Worm (Caenorhabditis elegans) whole organism, late embryonic: ENCODE measurements around the gene fbxa-36.

ENCODE experiments used
- F13H6.1 ChIP-seq: sonication (generic microtip); optimal IDR thresholded peaks from 2 replicates; lab custom pipeline; 2016; ENCODE audit warnings: missing genetic modification characterization, missing compliant biosample characterization
- K02D7.2 ChIP-seq: sonication (generic microtip); optimal IDR thresholded peaks from 2 replicates; lab custom pipeline; 2017; ENCODE audit warnings: mild to moderate bottlenecking, missing genetic modification characterization, missing compliant biosample characterization
- ceh-14 ChIP-seq: sonication (generic microtip); optimal IDR thresholded peaks from 2 replicates; lab custom pipeline; 2016; ENCODE audit warnings: missing genotype, missing genetic modification characterization, missing compliant biosample characterization
- ceh-19 ChIP-seq: fragments of 200-800 bp; sonication (Bioruptor generic); optimal IDR thresholded peaks from 2 replicates; lab custom pipeline; 2018; ENCODE audit warnings: mild to moderate bottlenecking, missing genetic modification characterization, missing compliant biosample characterization
- ceh-2 ChIP-seq: sonication (generic microtip); optimal IDR thresholded peaks from 2 replicates; lab custom pipeline; 2016; ENCODE audit warnings: missing genotype, missing genetic modification characterization, missing compliant biosample characterization
- ceh-22 ChIP-seq: sonication (generic microtip); optimal IDR thresholded peaks from 2 replicates; lab custom pipeline; 2017; ENCODE audit warnings: missing biosample characterization, missing genetic modification characterization
- ceh-24 ChIP-seq: sonication (generic microtip); optimal IDR thresholded peaks from 2 replicates; lab custom pipeline; 2016; ENCODE audit warnings: mild to moderate bottlenecking, missing genetic modification characterization, missing compliant biosample characterization
- ceh-30 ChIP-seq: fragments of 150-350 bp; optimal IDR thresholded peaks from 2 replicates; lab custom pipeline; 2014; ENCODE audit warnings: missing biosample characterization, missing genetic modification characterization
- ceh-31 ChIP-seq: sonication (generic microtip); optimal IDR thresholded peaks from 2 replicates; lab custom pipeline; 2016; ENCODE audit warnings: missing genetic modification characterization, missing compliant biosample characterization
- ceh-48 ChIP-seq: sonication (generic microtip); optimal IDR thresholded peaks from 2 replicates; lab custom pipeline; 2016; ENCODE audit warnings: missing genetic modification characterization, inconsistent platforms, missing compliant biosample characterization
- ceh-6 ChIP-seq: fragments of 200-800 bp; sonication (Bioruptor generic); optimal IDR thresholded peaks from 2 replicates; lab custom pipeline; 2018; ENCODE audit warnings: mild to moderate bottlenecking, missing genetic modification characterization, missing compliant biosample characterization
- ceh-9 ChIP-seq: sonication (generic microtip); optimal IDR thresholded peaks from 2 replicates; lab custom pipeline; 2016; ENCODE audit warnings: mild to moderate bottlenecking, missing genetic modification characterization, inconsistent platforms, missing compliant biosample characterization
- elt-2 ChIP-seq: sonication (generic microtip); optimal IDR thresholded peaks from 2 replicates; lab custom pipeline; 2016; ENCODE audit warnings: missing genetic modification reagents, missing genetic modification characterization, missing compliant biosample characterization
- ets-4 ChIP-seq: sonication (generic microtip); optimal IDR thresholded peaks from 2 replicates; lab custom pipeline; 2016; ENCODE audit warnings: missing genetic modification characterization, missing compliant biosample characterization
- eyg-1 ChIP-seq: sonication (generic microtip); optimal IDR thresholded peaks from 2 replicates; lab custom pipeline; 2016; ENCODE audit warnings: missing genotype, missing genetic modification characterization, missing compliant biosample characterization
- fkh-10 ChIP-seq: fragments of 150-350 bp; optimal IDR thresholded peaks from 2 replicates; lab custom pipeline; 2014; ENCODE audit warnings: missing biosample characterization, missing genetic modification reagents, missing genetic modification characterization
- fkh-6 ChIP-seq: sonication (generic microtip); optimal IDR thresholded peaks from 2 replicates; lab custom pipeline; 2016; ENCODE audit warnings: missing genetic modification characterization, missing compliant biosample characterization
- hlh-13 ChIP-seq: fragments of 200-800 bp; sonication (Bioruptor generic); optimal IDR thresholded peaks from 2 replicates; lab custom pipeline; 2018; ENCODE audit warnings: mild to moderate bottlenecking, missing genetic modification characterization, missing compliant biosample characterization
- hlh-6 ChIP-seq: sonication (generic microtip); optimal IDR thresholded peaks from 2 replicates; lab custom pipeline; 2016; ENCODE audit warnings: missing genotype, missing genetic modification characterization, missing compliant biosample characterization
- hlh-8 ChIP-seq: sonication (generic microtip); optimal IDR thresholded peaks from 2 replicates; lab custom pipeline; 2016; ENCODE audit warnings: missing genotype, missing genetic modification characterization, missing compliant biosample characterization
- lim-6 ChIP-seq: sonication (generic microtip); optimal IDR thresholded peaks from 2 replicates; lab custom pipeline; 2016; ENCODE audit warnings: missing genetic modification characterization, missing compliant biosample characterization
- lin-11 ChIP-seq: fragments of 200-800 bp; sonication (Bioruptor generic); optimal IDR thresholded peaks from 2 replicates; lab custom pipeline; 2018; ENCODE audit warnings: mild to moderate bottlenecking, missing genetic modification characterization, missing compliant biosample characterization
- madf-2 ChIP-seq: sonication (generic microtip); optimal IDR thresholded peaks from 2 replicates; lab custom pipeline; 2017; ENCODE audit warnings: missing genetic modification characterization, missing compliant biosample characterization
- mec-3 ChIP-seq: sonication (generic microtip); optimal IDR thresholded peaks from 2 replicates; lab custom pipeline; 2016; ENCODE audit warnings: borderline replicate concordance, missing genetic modification characterization, missing compliant biosample characterization
- nhr-11 ChIP-seq: fragments of 150-350 bp; optimal IDR thresholded peaks from 2 replicates; lab custom pipeline; 2014; ENCODE audit warnings: missing biosample characterization, missing genetic modification characterization
- odd-2 ChIP-seq: sonication (generic microtip); optimal IDR thresholded peaks from 2 replicates; lab custom pipeline; 2017; ENCODE audit warnings: antibody characterized with exemption, mild to moderate bottlenecking, missing genetic modification characterization, missing compliant biosample characterization
- pag-3 ChIP-seq: sonication (generic microtip); optimal IDR thresholded peaks from 2 replicates; lab custom pipeline; 2016; ENCODE audit warnings: missing compliant biosample characterization, missing genetic modification characterization, borderline replicate concordance
- pat-9 ChIP-seq: fragments of 200-800 bp; sonication (Bioruptor generic); optimal IDR thresholded peaks from 2 replicates; lab custom pipeline; 2018; ENCODE audit warnings: mild to moderate bottlenecking, missing genetic modification characterization, moderate library complexity, missing compliant biosample characterization
- pax-1 ChIP-seq: fragments of 150-350 bp; optimal IDR thresholded peaks from 2 replicates; lab custom pipeline; 2014; ENCODE audit warnings: missing biosample characterization, missing genetic modification characterization
- sdc-2 ChIP-seq: sonication (generic microtip); optimal IDR thresholded peaks from 2 replicates; lab custom pipeline; 2016; ENCODE audit warnings: missing genotype, missing genetic modification characterization, missing compliant biosample characterization
- sox-2 ChIP-seq: fragments of 200-800 bp; sonication (Bioruptor generic); IDR thresholded peaks from 2 replicates; pipeline ENCODE4 v1.3.6; 2022; ENCODE audit warnings: missing genetic modification reagents, missing genetic modification characterization, missing compliant biosample characterization
- tbx-2 ChIP-seq: sonication (generic microtip); optimal IDR thresholded peaks from 2 replicates; lab custom pipeline; 2016; ENCODE audit warnings: missing genetic modification characterization, missing compliant biosample characterization
- unc-55 ChIP-seq: sonication (generic microtip); optimal IDR thresholded peaks from 2 replicates; lab custom pipeline; 2017; ENCODE audit warnings: missing biosample characterization, missing genetic modification reagents, missing genetic modification characterization
- unc-86 ChIP-seq: sonication (generic microtip); optimal IDR thresholded peaks from 2 replicates; lab custom pipeline; 2016; ENCODE audit warnings: missing genetic modification characterization, missing compliant biosample characterization
- zip-5 ChIP-seq: sonication (generic microtip); optimal IDR thresholded peaks from 2 replicates; lab custom pipeline; 2016; ENCODE audit warnings: missing genetic modification characterization, missing compliant biosample characterization
- ztf-16 ChIP-seq: sonication (generic microtip); optimal IDR thresholded peaks from 2 replicates; lab custom pipeline; 2017; ENCODE audit warnings: missing genetic modification characterization, missing compliant biosample characterization

Gene fbxa-36

DNA sequence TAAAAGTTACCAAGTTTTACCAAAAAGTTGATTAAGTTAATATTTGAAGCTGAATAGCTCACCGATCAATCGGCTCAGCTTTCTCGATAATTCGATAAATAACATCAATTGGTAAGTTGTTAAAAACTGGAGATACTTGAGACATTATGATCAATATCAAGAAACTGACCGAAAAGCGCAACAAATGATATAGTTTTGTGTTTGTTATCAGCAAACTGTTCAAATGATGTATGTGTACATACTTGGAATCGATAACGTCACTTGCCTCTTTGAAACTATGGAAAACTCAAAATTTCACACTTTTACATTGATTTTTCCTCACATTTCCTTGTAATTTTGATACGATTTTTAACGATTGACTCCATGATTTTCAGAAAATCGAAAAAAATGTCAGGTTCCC, 22.0 kb upstream of the fbxa-36 start, which contains the start of the genes fbxa-80 and fbxa-19:
TSS of gene fbxa-80 (minus strand) at position 173 of the 400 bp plus-strand sequence.
TSS of gene fbxa-19 (plus strand) at position 364 of the 400 bp plus-strand sequence.
- no peak for TF ChIP-seq ets-4 (tag; lab: Kevin White, UChicago)
- no peak for TF ChIP-seq hlh-13
- no peak for TF ChIP-seq eyg-1 (tag; lab: Kevin White, UChicago)
- no peak for TF ChIP-seq ceh-6 (GFP tag; lab: Kevin White, UChicago)
- TF ChIP-seq K02D7.2 (tag; lab: Kevin White, UChicago): no peak
- no peak for TF ChIP-seq lim-6
- TF ChIP-seq ceh-22 (tag; lab: Kevin White, UChicago): no peak
- no peak for TF ChIP-seq ceh-31 (tag; lab: Kevin White, UChicago)
- no peak for TF ChIP-seq ceh-19 (GFP tag; lab: Kevin White, UChicago)
- TF ChIP-seq unc-55 (GFP tag; lab: Kevin White, UChicago): no peak
- TF ChIP-seq ceh-30 (tag; lab: Kevin White, UChicago): no peak
- TF ChIP-seq pat-9 (tag; lab: Kevin White, UChicago): no peak
- no peak for TF ChIP-seq tbx-2
- no peak for TF ChIP-seq odd-2 (tag; lab: Kevin White, UChicago)
- no peak for TF ChIP-seq zip-5
- no peak for TF ChIP-seq fkh-6 (tag; lab: Kevin White, UChicago)
- TF ChIP-seq, all 69 proteins: peak for 0

DNA sequence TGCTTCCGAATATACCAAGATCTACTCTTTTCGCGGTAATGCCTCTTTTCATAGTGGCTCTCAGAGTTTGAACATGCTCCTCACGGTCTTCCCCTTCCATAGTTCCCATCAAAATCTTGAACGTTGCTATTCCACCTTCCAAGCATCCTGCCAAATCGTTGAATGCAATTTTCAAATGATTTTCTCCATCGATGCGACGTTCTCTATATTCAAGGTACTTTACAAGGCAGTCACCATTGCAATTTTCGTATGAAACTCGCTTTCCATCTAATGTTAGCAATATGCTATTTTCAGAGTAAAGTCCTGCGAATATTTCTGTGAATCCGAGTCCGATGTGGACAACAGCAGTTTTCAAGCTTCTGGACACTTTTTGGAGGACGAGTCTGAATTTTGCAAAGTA, 21.2 kb upstream of the fbxa-36 start:
- TF ChIP-seq ceh-9 (tag; lab: Kevin White, UChicago) (no peak), ceh-2 (no peak), sdc-2 (no peak), ztf-16 (tag; lab: Kevin White, UChicago) (no peak), ets-4 (tag; lab: Kevin White, UChicago) (no peak), pat-9 (tag; lab: Kevin White, UChicago) (no peak), unc-86 (tag; lab: Kevin White, UChicago) (no peak), nhr-11 (tag; lab: Kevin White, UChicago) (no peak), pag-3 (no peak)

ce11 chrIII:1311367-1311766, 18.3 kb upstream of the fbxa-36 start:
- no peak for TF ChIP-seq tbx-2
- TF ChIP-seq sdc-2: no peak
- TF ChIP-seq hlh-8 (tag; lab: Kevin White, UChicago): no peak
- TF ChIP-seq ztf-16 (tag; lab: Kevin White, UChicago): no peak
- no peak for TF ChIP-seq fkh-6 (tag; lab: Kevin White, UChicago)
- TF ChIP-seq ceh-24: no peak
- TF ChIP-seq fkh-10: no peak
- no peak for TF ChIP-seq zip-5
- TF ChIP-seq hlh-13: no peak
- TF ChIP-seq madf-2 (tag; lab: Kevin White, UChicago): no peak
- TF ChIP-seq pax-1 (tag; lab: Kevin White, UChicago): no peak
- no peak for TF ChIP-seq hlh-6 (tag; lab: Kevin White, UChicago)
- TF ChIP-seq ceh-14 (tag; lab: Kevin White, UChicago): no peak
- no peak for TF ChIP-seq ceh-19 (GFP tag; lab: Kevin White, UChicago)
- no peak for TF ChIP-seq ceh-22 (tag; lab: Kevin White, UChicago)
- TF ChIP-seq lin-11 (tag; lab: Kevin White, UChicago): no peak
- no peak for TF ChIP-seq ceh-48
- no peak for TF ChIP-seq sox-2 (GFP tag; lab: Robert Waterston, UW)
- TF ChIP-seq, all 69 proteins: peak for 0

DNA sequence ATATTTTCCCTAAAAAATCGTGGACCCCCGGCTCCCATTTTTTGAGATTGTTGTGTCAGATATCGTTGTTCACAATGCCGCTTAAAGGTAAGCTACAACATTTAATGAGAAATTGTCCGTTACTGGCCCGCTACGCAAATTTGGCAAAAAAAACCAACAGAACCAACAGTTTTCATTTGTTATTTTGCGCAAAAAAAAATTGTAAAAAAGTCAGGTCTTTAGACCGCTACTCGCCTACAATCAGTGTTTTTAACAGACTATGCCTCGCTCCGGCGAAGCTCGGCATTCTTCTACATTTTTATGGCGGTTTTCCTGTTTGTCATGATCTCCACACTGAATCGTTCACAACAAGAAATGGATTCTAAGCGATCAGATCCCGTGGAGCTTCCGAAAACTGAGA, 15.9 kb upstream of the fbxa-36 start, which contains the start of gene Y82E9BL.12:
TSS of gene Y82E9BL.12 (plus strand) at position 301 of the 400 bp plus-strand sequence.
- no peak for TF ChIP-seq mec-3 (tag; lab: Kevin White, UChicago)

DNA sequence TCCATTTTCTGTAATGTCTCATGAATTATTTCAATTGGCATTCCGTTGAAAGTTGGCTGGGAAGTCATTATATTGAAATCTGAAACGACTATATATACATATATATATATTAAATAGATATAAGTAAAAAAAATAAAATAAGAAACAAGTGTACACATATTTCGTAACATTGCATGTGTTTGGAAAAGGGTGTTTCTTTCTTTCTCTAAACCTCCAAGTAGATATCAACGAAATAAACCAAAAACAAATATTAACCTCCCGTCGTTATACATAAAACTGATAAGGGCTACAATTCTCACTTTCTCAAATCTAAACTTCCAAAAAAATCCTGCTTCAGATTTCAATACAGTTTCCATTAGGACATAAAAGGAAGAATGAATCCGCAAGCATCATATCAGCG, 15.2 kb upstream of the fbxa-36 start, which contains the start of gene fbxa-79:
TSS of gene fbxa-79 (minus strand) at position 86 of the 400 bp plus-strand sequence.
- TF ChIP-seq F13H6.1 (tag; lab: Kevin White, UChicago) (no peak), elt-2 (tag; lab: Kevin White, UChicago) (peak; percentile 9)
